Worm (Caenorhabditis elegans) whole organism, L4 larva: ENCODE measurements around the gene clec-221.
A peak's percentile ranks its signal among the peaks of the same experiment; 100 is the strongest.

Experiments used
- D1046.2 ChIP-seq: fragments of 200-800 bp; sonication (Bioruptor generic); IDR thresholded peaks from 2 replicates; pipeline ENCODE4 v1.3.6; 2022; ENCODE audit warnings: missing genetic modification characterization, missing compliant biosample characterization
- F26F4.8 ChIP-seq: fragments of 200-800 bp; sonication (Bioruptor generic); conservative IDR thresholded peaks from 2 replicates; pipeline ENCODE4 v1.3.6; 2022; ENCODE audit warnings: missing genetic modification characterization, missing compliant biosample characterization
- F37D6.2 ChIP-seq: sonication (generic microtip); optimal IDR thresholded peaks from 2 replicates; lab custom pipeline; 2016; ENCODE audit warnings: mild to moderate bottlenecking, missing genetic modification characterization, missing compliant biosample characterization
- Y105C5A.15 ChIP-seq: fragments of 200-800 bp; sonication (Bioruptor generic); IDR thresholded peaks from 2 replicates; pipeline ENCODE4 v1.3.6; 2022; ENCODE audit warnings: missing genetic modification characterization, missing compliant biosample characterization
- Y48G9A.11 ChIP-seq: fragments of 200-800 bp; sonication (Bioruptor generic); IDR thresholded peaks from 2 replicates; pipeline ENCODE4 v1.3.6; 2022; ENCODE audit warnings: missing genetic modification reagents, missing genetic modification characterization, missing compliant biosample characterization
- Y5F2A.4 ChIP-seq: fragments of 200-800 bp; sonication (Bioruptor generic); optimal IDR thresholded peaks from 2 replicates; lab custom pipeline; 2018; ENCODE audit warnings: mild to moderate bottlenecking, missing genetic modification characterization, missing compliant biosample characterization
- Y75B8A.6 ChIP-seq: fragments of 200-800 bp; sonication (Bioruptor generic); IDR thresholded peaks from 2 replicates; pipeline ENCODE4 v1.3.6; 2022; ENCODE audit warnings: missing genetic modification reagents, missing genetic modification characterization, missing compliant biosample characterization
- ZK337.2 ChIP-seq: fragments of 200-800 bp; sonication (Bioruptor generic); IDR thresholded peaks from 2 replicates; pipeline ENCODE4 v1.3.6; 2022; ENCODE audit warnings: missing genetic modification reagents, missing genetic modification characterization, missing compliant biosample characterization
- ZK546.5 ChIP-seq, 2 experiments: sonication (generic microtip); optimal IDR thresholded peaks; 2 replicates each; lab custom pipeline; 2017; ENCODE audit warnings: missing biosample characterization in 2 of 2, missing genetic modification characterization in 2 of 2
- aha-1 ChIP-seq: fragments of 150-350 bp; peaks from one replicate; lab custom pipeline; 2014; ENCODE audit warnings: missing biosample characterization, missing genetic modification characterization
- attf-4 ChIP-seq: sonication (generic microtip); optimal IDR thresholded peaks from 3 replicates; lab custom pipeline; 2017; ENCODE audit warnings: missing biosample characterization, missing genetic modification characterization
- ceh-20 ChIP-seq: fragments of 200-800 bp; sonication (Bioruptor generic); IDR thresholded peaks from 2 replicates; pipeline ENCODE4 v1.3.6; 2022; ENCODE audit warnings: missing genetic modification reagents, missing genetic modification characterization, missing compliant biosample characterization
- cey-2 ChIP-seq: sonication (generic microtip); optimal IDR thresholded peaks from 3 replicates; lab custom pipeline; 2017; ENCODE audit warnings: missing genetic modification characterization, mild to moderate bottlenecking, missing compliant biosample characterization, antibody characterized with exemption, borderline replicate concordance; ENCODE audit not compliant: insufficient read depth
- ctbp-1 ChIP-seq: fragments of 200-800 bp; sonication (Bioruptor generic); IDR thresholded peaks from 2 replicates; pipeline ENCODE4 v1.3.6; 2022; ENCODE audit warnings: missing genetic modification reagents, missing genetic modification characterization, missing compliant biosample characterization
- dmd-6 ChIP-seq: fragments of 200-800 bp; sonication (Bioruptor generic); IDR thresholded peaks from 2 replicates; pipeline ENCODE4 v1.3.6; 2022; ENCODE audit warnings: missing genetic modification reagents, missing genetic modification characterization, missing compliant biosample characterization
- dmd-9 ChIP-seq: fragments of 200-800 bp; sonication (Bioruptor generic); IDR thresholded peaks from 2 replicates; pipeline ENCODE4 v1.3.6; 2022; ENCODE audit warnings: missing genetic modification reagents, missing genetic modification characterization, missing compliant biosample characterization
- dpl-1 ChIP-seq: fragments of 150-350 bp; optimal IDR thresholded peaks from 2 replicates; lab custom pipeline; 2014; ENCODE audit warnings: missing biosample characterization, missing genetic modification reagents, missing genetic modification characterization
- dve-1 ChIP-seq: sonication (generic microtip); optimal IDR thresholded peaks from 2 replicates; lab custom pipeline; 2017; ENCODE audit warnings: antibody characterized with exemption, mild to moderate bottlenecking, missing genetic modification characterization, missing compliant biosample characterization; ENCODE audit not compliant: insufficient read depth
- egl-27 ChIP-seq: sonication (generic microtip); optimal IDR thresholded peaks from 3 replicates; lab custom pipeline; 2017; ENCODE audit warnings: missing biosample characterization, missing genetic modification reagents, missing genetic modification characterization
- hif-1 ChIP-seq, 2 experiments: sonication (generic microtip); optimal IDR thresholded peaks; 2 replicates each; lab custom pipeline; 2016 to 2017; ENCODE audit warnings: missing compliant biosample characterization in 2 of 2, missing genetic modification characterization in 2 of 2, missing genetic modification reagents in 2 of 2, missing genotype in 2 of 2, mild to moderate bottlenecking in 1 of 2
- hlh-30 ChIP-seq: sonication (generic microtip); optimal IDR thresholded peaks from 2 replicates; lab custom pipeline; 2017; ENCODE audit warnings: antibody characterized with exemption, mild to moderate bottlenecking, missing genetic modification characterization, missing compliant biosample characterization; ENCODE audit not compliant: insufficient read depth
- hmg-1.1 ChIP-seq: fragments of 200-800 bp; sonication (Bioruptor generic); IDR thresholded peaks from 2 replicates; pipeline ENCODE4 v1.3.6; 2022; ENCODE audit warnings: missing genetic modification reagents, missing genetic modification characterization, missing compliant biosample characterization
- jun-1 ChIP-seq: fragments of 150-350 bp; optimal IDR thresholded peaks from 2 replicates; lab custom pipeline; 2014; ENCODE audit warnings: missing biosample characterization, missing genetic modification reagents, missing genetic modification characterization
- madf-9 ChIP-seq: fragments of 200-800 bp; sonication (Bioruptor generic); conservative IDR thresholded peaks from 2 replicates; pipeline ENCODE4 v1.3.6; 2022; ENCODE audit warnings: missing genetic modification reagents, missing genetic modification characterization, missing compliant biosample characterization
- mdl-1 ChIP-seq, 2 experiments: fragments of 150-350 bp in 1 of 2; sonication (generic microtip) in 1 of 2; optimal IDR thresholded peaks; 2 replicates each; lab custom pipeline; 2014 to 2017; ENCODE audit warnings: missing biosample characterization in 2 of 2, missing genetic modification characterization in 2 of 2
- mdt-29 ChIP-seq: fragments of 200-800 bp; sonication (Bioruptor generic); IDR thresholded peaks from 2 replicates; pipeline ENCODE4 v1.3.6; 2022; ENCODE audit warnings: missing genetic modification reagents, missing genetic modification characterization, missing compliant biosample characterization
- mes-2 ChIP-seq: sonication (generic microtip); optimal IDR thresholded peaks from 2 replicates; lab custom pipeline; 2016; ENCODE audit warnings: missing genotype, mild to moderate bottlenecking, missing genetic modification characterization, missing compliant biosample characterization; ENCODE audit not compliant: poor library complexity, severe bottlenecking
- mxl-3 ChIP-seq: fragments of 200-800 bp; sonication (Bioruptor generic); optimal IDR thresholded peaks from 2 replicates; lab custom pipeline; 2018; ENCODE audit warnings: mild to moderate bottlenecking, missing genetic modification characterization, missing compliant biosample characterization
- nhr-10 ChIP-seq: fragments of 150-350 bp; optimal IDR thresholded peaks from 2 replicates; lab custom pipeline; 2014; ENCODE audit warnings: missing biosample characterization, missing genetic modification characterization
- nhr-102 ChIP-seq: sonication (generic microtip); optimal IDR thresholded peaks from 2 replicates; lab custom pipeline; 2016; ENCODE audit warnings: mild to moderate bottlenecking, missing genetic modification characterization, moderate library complexity, missing compliant biosample characterization
- nhr-11 ChIP-seq: fragments of 150-350 bp; optimal IDR thresholded peaks from 2 replicates; lab custom pipeline; 2014; ENCODE audit warnings: missing biosample characterization, missing genetic modification characterization
- nhr-111 ChIP-seq: fragments of 200-800 bp; sonication (Bioruptor generic); optimal IDR thresholded peaks from 2 replicates; lab custom pipeline; 2018; ENCODE audit warnings: mild to moderate bottlenecking, missing genetic modification characterization, missing compliant biosample characterization
- nhr-25 ChIP-seq: sonication (generic microtip); optimal IDR thresholded peaks from 2 replicates; lab custom pipeline; 2017; ENCODE audit warnings: missing genetic modification characterization, mild to moderate bottlenecking, missing compliant biosample characterization, antibody characterized with exemption, moderate library complexity, borderline replicate concordance; ENCODE audit not compliant: insufficient read depth
- nhr-48 ChIP-seq: sonication (generic microtip); optimal IDR thresholded peaks from 2 replicates; lab custom pipeline; 2016; ENCODE audit warnings: mild to moderate bottlenecking, missing genetic modification characterization, missing compliant biosample characterization
- nhr-6 ChIP-seq: fragments of 150-350 bp; optimal IDR thresholded peaks from 2 replicates; lab custom pipeline; 2014; ENCODE audit warnings: missing biosample characterization, missing genetic modification characterization
- php-3 ChIP-seq: fragments of 200-800 bp; sonication (Bioruptor generic); IDR thresholded peaks from 2 replicates; pipeline ENCODE4 v1.3.6; 2022; ENCODE audit warnings: missing genetic modification reagents, missing genetic modification characterization, missing compliant biosample characterization
- pqm-1 ChIP-seq: sonication (generic microtip); optimal IDR thresholded peaks from 2 replicates; lab custom pipeline; 2017; ENCODE audit warnings: missing biosample characterization, missing genetic modification characterization
- rbr-2 ChIP-seq: sonication (generic microtip); optimal IDR thresholded peaks from 2 replicates; lab custom pipeline; 2016; ENCODE audit warnings: missing genotype, missing genetic modification characterization, missing compliant biosample characterization
- saeg-2 ChIP-seq: fragments of 200-800 bp; sonication (Bioruptor generic); IDR thresholded peaks from 2 replicates; pipeline ENCODE4 v1.3.6; 2022; ENCODE audit warnings: missing genetic modification reagents, missing genetic modification characterization, missing compliant biosample characterization
- snpc-1.2 ChIP-seq: fragments of 200-800 bp; sonication (Bioruptor generic); IDR thresholded peaks from 2 replicates; pipeline ENCODE4 v1.3.6; 2022; ENCODE audit warnings: missing genetic modification reagents, missing genetic modification characterization, missing compliant biosample characterization
- snpc-4 ChIP-seq: fragments of 150-350 bp; optimal IDR thresholded peaks from 2 replicates; lab custom pipeline; 2014; ENCODE audit warnings: missing biosample characterization, missing genetic modification characterization
- spr-1 ChIP-seq: sonication (generic microtip); optimal IDR thresholded peaks from 2 replicates; lab custom pipeline; 2016; ENCODE audit warnings: mild to moderate bottlenecking, missing genetic modification characterization, missing compliant biosample characterization
- spr-3 ChIP-seq: fragments of 200-800 bp; sonication (Bioruptor generic); optimal IDR thresholded peaks from 2 replicates; lab custom pipeline; 2018; ENCODE audit warnings: mild to moderate bottlenecking, missing genetic modification characterization, missing compliant biosample characterization
- tag-97 ChIP-seq: fragments of 200-800 bp; sonication (Bioruptor generic); IDR thresholded peaks from 2 replicates; pipeline ENCODE4 v1.3.6; 2022; ENCODE audit warnings: missing genetic modification characterization, missing compliant biosample characterization
- unc-39 ChIP-seq: sonication (generic microtip); optimal IDR thresholded peaks from 2 replicates; lab custom pipeline; 2017; ENCODE audit warnings: missing biosample characterization, missing genetic modification characterization
- unc-62 ChIP-seq, 3 experiments: fragments of 150-350 bp in 1 of 3; sonication (generic microtip); optimal IDR thresholded peaks in 2 of 3; peaks in 1 of 3; 1 replicate in 1 of 3; 2 replicates in 2 of 3; lab custom pipeline; 2014 to 2017; ENCODE audit warnings: missing biosample characterization in 3 of 3, missing genetic modification characterization in 3 of 3, missing genetic modification reagents in 3 of 3, missing genotype in 1 of 3
- vab-7 ChIP-seq: fragments of 200-800 bp; sonication (Bioruptor generic); IDR thresholded peaks from 2 replicates; pipeline ENCODE4 v1.3.6; 2022; ENCODE audit warnings: missing genetic modification reagents, missing genetic modification characterization, missing compliant biosample characterization
- zfp-3 ChIP-seq: fragments of 200-800 bp; sonication (Bioruptor generic); conservative IDR thresholded peaks from 2 replicates; pipeline ENCODE4 v1.3.6; 2022; ENCODE audit warnings: missing genetic modification reagents, missing genetic modification characterization, missing compliant biosample characterization
- zip-2 ChIP-seq: fragments of 150-350 bp; optimal IDR thresholded peaks from 2 replicates; lab custom pipeline; 2014; ENCODE audit warnings: missing biosample characterization, missing genetic modification characterization

Gene clec-221

DNA sequence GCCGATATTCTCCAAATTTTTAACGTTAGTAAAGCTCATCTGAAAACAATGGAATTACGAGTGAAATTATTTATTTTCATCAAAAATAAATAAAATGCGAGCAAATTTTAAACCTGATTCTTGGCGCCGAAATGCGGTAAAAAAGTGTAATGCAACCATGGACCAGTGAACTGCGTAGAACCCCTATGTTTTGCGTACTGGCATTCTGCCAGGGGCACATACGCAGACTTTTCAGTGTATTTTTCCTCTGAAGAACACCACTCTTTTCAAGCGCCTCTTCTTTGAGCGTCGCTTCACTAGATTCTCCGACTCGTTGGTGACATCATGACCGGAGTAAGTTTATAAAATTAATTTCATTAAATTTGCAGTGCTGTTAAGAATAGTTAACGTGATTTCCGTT is 11.3 kb upstream of the clec-221 start, which contains the start of the genes ctf-4 and eef-1G (continued):
- TF ChIP-seq snpc-1.2 (peak; percentile 71; the same call in 1 of the 2 replicates), D1046.2 (GFP tag; lab: Robert Waterston, UW) (no peak), unc-62 (GFP tag; optimal IDR thresholded peaks at IDR 0.05 in 1 of 2; lab: Kevin White, UChicago) (peak in 1 of 2 experiments; percentile 97), unc-62 (tag; optimal IDR thresholded peaks at IDR 0.05; lab: Kevin White, UChicago) (no peak), nhr-102 (tag; lab: Kevin White, UChicago) (peak; percentile 96), unc-39 (no peak), attf-4 (tag; lab: Kevin White, UChicago) (no peak), ctbp-1 (GFP tag; lab: Robert Waterston, UW) (peak; percentile 92), F26F4.8 (no peak), Y48G9A.11 (GFP tag; lab: Robert Waterston, UW) (peak; percentile 7; the same call in 1 of the 2 replicates), madf-9 (GFP tag; lab: Robert Waterston, UW) (peak; percentile 87; the same call in 1 of the 2 replicates), vab-7 (GFP tag; lab: Robert Waterston, UW) (peak; percentile 64), jun-1 (tag; lab: Kevin White, UChicago) (peak; percentile 84), saeg-2 (GFP tag; lab: Robert Waterston, UW) (peak; percentile 87), dmd-6 (GFP tag; lab: Robert Waterston, UW) (peak; percentile 98), nhr-10 (tag; lab: Kevin White, UChicago) (peak; percentile 82), hmg-1.1 (GFP tag; lab: Robert Waterston, UW) (peak; percentile 94), Y5F2A.4 (GFP tag; lab: Kevin White, UChicago) (peak; percentile 28), mdl-1 (tag; optimal IDR thresholded peaks at IDR 0.05; lab: Kevin White, UChicago) (peak in 1 of 2 experiments; percentile 76), tag-97 (GFP tag; lab: Robert Waterston, UW) (no peak), php-3 (GFP tag; lab: Robert Waterston, UW) (peak; percentile 82), ceh-20 (GFP tag; lab: Robert Waterston, UW) (peak; percentile 94), spr-3 (peak; percentile 66), Y105C5A.15 (no peak), F37D6.2 (tag; lab: Kevin White, UChicago) (peak; percentile 86), nhr-11 (peak; percentile 98), mes-2 (tag; lab: Kevin White, UChicago) (peak; percentile 93), rbr-2 (tag; lab: Kevin White, UChicago) (peak; percentile 95), zip-2 (tag; lab: Kevin White, UChicago) (peak; percentile 64), dmd-9 (GFP tag; lab: Robert Waterston, UW) (peak; percentile 74), nhr-111 (GFP tag; lab: Kevin White, UChicago) (no peak), mxl-3 (GFP tag; lab: Kevin White, UChicago) (peak; percentile 87), hlh-30 (tag; lab: Kevin White, UChicago) (peak; percentile 91), mdt-29 (peak; percentile 89), egl-27 (tag; lab: Kevin White, UChicago) (peak; percentile 64), aha-1 (tag; lab: Kevin White, UChicago) (peak; percentile 99), snpc-4 (peak; percentile 32), Y75B8A.6 (GFP tag; lab: Robert Waterston, UW) (peak; percentile 73; the same call in 1 of the 2 replicates), hif-1 (tag; optimal IDR thresholded peaks at IDR 0.05; lab: Kevin White, UChicago) (peak; percentile 62 to 84), nhr-48 (peak; percentile 94), ZK546.5 (tag; optimal IDR thresholded peaks at IDR 0.05; lab: Kevin White, UChicago) (peak in 1 of 2 experiments; percentile 67), nhr-25 (tag; lab: Kevin White, UChicago) (peak; percentile 97), dpl-1 (GFP tag; lab: Kevin White, UChicago) (peak; percentile 98), nhr-6 (peak; percentile 97), ZK337.2 (GFP tag; lab: Robert Waterston, UW) (no peak), spr-1 (tag; lab: Kevin White, UChicago) (peak; percentile 88), zfp-3 (GFP tag; lab: Robert Waterston, UW) (peak; percentile 83), cey-2 (tag; lab: Kevin White, UChicago) (no peak), pqm-1 (tag; lab: Kevin White, UChicago) (peak; percentile 78), dve-1 (tag; lab: Kevin White, UChicago) (peak; percentile 98)
